Fruit fly (Drosophila melanogaster) whole organism, embryonic: ENCODE measurements around the gene mio.

Source experiments
- B-H1 ChIP-seq: fragments of 200-800 bp; sonication (Bioruptor generic); IDR thresholded peaks from 3 replicates; pipeline ENCODE4 v1.3.6; 2022; ENCODE audit warnings: missing biosample characterization, missing genetic modification characterization
- CG10209 ChIP-seq: fragments of 200-800 bp; sonication (Bioruptor generic); optimal IDR thresholded peaks from 3 replicates; lab custom pipeline; 2017; ENCODE audit warnings: missing biosample characterization, mild to moderate bottlenecking, missing genetic modification characterization, missing genetic modification reagents
- CG10366 ChIP-seq: fragments of 200-800 bp; sonication (Bioruptor generic); IDR thresholded peaks from 2 replicates; pipeline ENCODE4 v1.3.6; 2022; ENCODE audit warnings: missing biosample characterization, missing genetic modification characterization
- CG10959 ChIP-seq: fragments of 200-800 bp; sonication (Bioruptor generic); IDR thresholded peaks from 2 replicates; pipeline ENCODE4 v1.3.6; 2022; ENCODE audit warnings: missing biosample characterization, missing genetic modification characterization
- CG10979 ChIP-seq: fragments of 200-800 bp; sonication (Bioruptor generic); optimal IDR thresholded peaks from 2 replicates; lab custom pipeline; 2018; ENCODE audit warnings: missing biosample characterization, mild to moderate bottlenecking, missing genetic modification characterization, moderate library complexity
- CG12659 ChIP-seq: fragments of 200-800 bp; sonication (Bioruptor generic); optimal IDR thresholded peaks from 3 replicates; lab custom pipeline; 2017; ENCODE audit warnings: mild to moderate bottlenecking, missing biosample characterization, missing genetic modification reagents, missing genetic modification characterization
- CG15601 ChIP-seq: fragments of 200-800 bp; sonication (Bioruptor generic); optimal IDR thresholded peaks from 3 replicates; lab custom pipeline; 2019; ENCODE audit warnings: missing biosample characterization, mild to moderate bottlenecking, missing genetic modification characterization, moderate library complexity
- CG1647 ChIP-seq: fragments of 200-800 bp; sonication (Bioruptor generic); optimal IDR thresholded peaks from 3 replicates; lab custom pipeline; 2016; ENCODE audit warnings: missing biosample characterization, missing genetic modification characterization
- CG16863 ChIP-seq: fragments of 200-800 bp; sonication (Bioruptor generic); optimal IDR thresholded peaks from 3 replicates; lab custom pipeline; 2016; ENCODE audit warnings: missing biosample characterization, missing genetic modification characterization
- CG17802 ChIP-seq: fragments of 200-800 bp; sonication (Bioruptor generic); optimal IDR thresholded peaks from 2 replicates; lab custom pipeline; 2018; ENCODE audit warnings: missing biosample characterization, mild to moderate bottlenecking, missing genetic modification characterization, moderate library complexity
- CG2129 ChIP-seq: fragments of 200-800 bp; sonication (Bioruptor generic); IDR thresholded peaks from 2 replicates; pipeline ENCODE4 v1.3.6; 2022; ENCODE audit warnings: missing biosample characterization, missing genetic modification characterization; ENCODE audit not compliant: partially characterized antibody
- CG2875 ChIP-seq: fragments of 200-800 bp; sonication (Bioruptor generic); optimal IDR thresholded peaks from 2 replicates; lab custom pipeline; 2017; ENCODE audit warnings: missing biosample characterization, mild to moderate bottlenecking, missing genetic modification characterization, missing genetic modification reagents
- CG30020 ChIP-seq: fragments of 200-800 bp; optimal IDR thresholded peaks from 2 replicates; lab custom pipeline; 2019; ENCODE audit warnings: missing biosample characterization, mild to moderate bottlenecking, missing genetic modification characterization, moderate library complexity
- CG32772 ChIP-seq: fragments of 200-800 bp; sonication (Bioruptor generic); IDR thresholded peaks from 2 replicates; pipeline ENCODE4 v1.3.6; 2022; ENCODE audit warnings: missing biosample characterization, missing genetic modification characterization
- CG3407 ChIP-seq: fragments of 200-800 bp; sonication (Bioruptor generic); optimal IDR thresholded peaks from 2 replicates; lab custom pipeline; 2018; ENCODE audit warnings: missing biosample characterization, mild to moderate bottlenecking, missing genetic modification characterization
- CG34422 ChIP-seq: fragments of 200-800 bp; sonication (Bioruptor generic); IDR thresholded peaks from 3 replicates; pipeline ENCODE4 v1.3.6; 2022; ENCODE audit warnings: missing biosample characterization, missing genetic modification characterization
- CG4282 ChIP-seq: fragments of 200-800 bp; sonication (Bioruptor generic); optimal IDR thresholded peaks from 2 replicates; lab custom pipeline; 2016; ENCODE audit warnings: missing biosample characterization, missing genetic modification characterization
- CG6254 ChIP-seq: fragments of 200-800 bp; sonication (Bioruptor generic); optimal IDR thresholded peaks from 3 replicates; lab custom pipeline; 2017; ENCODE audit warnings: mild to moderate bottlenecking, missing biosample characterization, missing genetic modification reagents, missing genetic modification characterization
- CG6791 ChIP-seq: fragments of 200-800 bp; sonication (Bioruptor generic); IDR thresholded peaks from 3 replicates; pipeline ENCODE4 v1.3.6; 2022; ENCODE audit warnings: missing biosample characterization, missing genetic modification characterization; ENCODE audit not compliant: partially characterized antibody
- CG8924 ChIP-seq: fragments of 200-800 bp; optimal IDR thresholded peaks from 3 replicates; lab custom pipeline; 2019; ENCODE audit warnings: missing biosample characterization, mild to moderate bottlenecking, missing genetic modification characterization, moderate library complexity
- CG8944 ChIP-seq: fragments of 200-800 bp; sonication (Bioruptor generic); optimal IDR thresholded peaks from 3 replicates; lab custom pipeline; 2016; ENCODE audit warnings: missing biosample characterization, missing genetic modification characterization
- Hey ChIP-seq: fragments of 200-800 bp; sonication (Bioruptor generic); optimal IDR thresholded peaks from 3 replicates; lab custom pipeline; 2018; ENCODE audit warnings: missing biosample characterization, mild to moderate bottlenecking, missing genetic modification characterization
- Hr51 ChIP-seq, 2 experiments: fragments of 200-800 bp; sonication (Bioruptor generic); optimal IDR thresholded peaks; 2 replicates in 1 of 2; 3 replicates in 1 of 2; lab custom pipeline; 2016 to 2018; ENCODE audit warnings: missing biosample characterization in 2 of 2, missing genetic modification characterization in 2 of 2, mild to moderate bottlenecking in 1 of 2, moderate library complexity in 1 of 2
- Hr78 ChIP-seq, 2 experiments: fragments of 200-800 bp in 1 of 2; fragments of >200 bp in 1 of 2; sonication (Bioruptor generic) in 1 of 2; optimal IDR thresholded peaks; 2 replicates each; lab custom pipeline; 2017 to 2019; ENCODE audit warnings: missing biosample characterization in 2 of 2, missing genetic modification characterization in 2 of 2, mild to moderate bottlenecking in 1 of 2, moderate library complexity in 1 of 2
- Mad ChIP-seq: fragments of 200-800 bp; sonication (Bioruptor generic); optimal IDR thresholded peaks from 2 replicates; lab custom pipeline; 2016; ENCODE audit warnings: missing biosample characterization, missing genetic modification characterization
- NC2α ChIP-seq: fragments of 200-800 bp; sonication (Bioruptor generic); optimal IDR thresholded peaks from 2 replicates; lab custom pipeline; 2016; ENCODE audit warnings: missing biosample characterization, missing genetic modification characterization
- NfI ChIP-seq: fragments of 200-800 bp; sonication (Bioruptor generic); optimal IDR thresholded peaks from 3 replicates; lab custom pipeline; 2018; ENCODE audit warnings: missing biosample characterization, mild to moderate bottlenecking, missing genetic modification characterization, moderate library complexity
- Ptx1 ChIP-seq: fragments of 200-800 bp; sonication (Bioruptor generic); IDR thresholded peaks from 2 replicates; pipeline ENCODE4 v1.3.6; 2022; ENCODE audit warnings: missing biosample characterization, missing genetic modification characterization
- Side ChIP-seq: fragments of 200-800 bp; sonication (Bioruptor generic); optimal IDR thresholded peaks from 2 replicates; lab custom pipeline; 2016; ENCODE audit warnings: missing biosample characterization, missing genetic modification characterization
- Sry-δ ChIP-seq: fragments of 200-800 bp; sonication (Bioruptor generic); optimal IDR thresholded peaks from 2 replicates; lab custom pipeline; 2016; ENCODE audit warnings: missing biosample characterization, missing genetic modification characterization
- bbx ChIP-seq: fragments of 200-800 bp; sonication (Bioruptor generic); IDR thresholded peaks from 2 replicates; pipeline ENCODE4 v1.3.6; 2022; ENCODE audit warnings: missing biosample characterization, missing genetic modification characterization; ENCODE audit not compliant: partially characterized antibody
- btn ChIP-seq: fragments of 200-800 bp; sonication (Bioruptor generic); optimal IDR thresholded peaks from 2 replicates; lab custom pipeline; 2016; ENCODE audit warnings: missing biosample characterization, missing genetic modification characterization
- cg ChIP-seq: fragments of 200-800 bp; sonication (Bioruptor generic); optimal IDR thresholded peaks from 3 replicates; lab custom pipeline; 2019; ENCODE audit warnings: missing biosample characterization, mild to moderate bottlenecking, missing genetic modification characterization, moderate library complexity
- chinmo ChIP-seq: fragments of 200-800 bp; sonication (Bioruptor generic); IDR thresholded peaks from 4 replicates; pipeline ENCODE4 v1.3.6; 2022; ENCODE audit warnings: missing biosample characterization, missing genetic modification characterization; ENCODE audit not compliant: partially characterized antibody
- da ChIP-seq: fragments of 200-800 bp; sonication (Bioruptor generic); optimal IDR thresholded peaks from 2 replicates; lab custom pipeline; 2016; ENCODE audit warnings: missing biosample characterization, missing genetic modification characterization
- emc ChIP-seq: fragments of 200-800 bp; sonication (Bioruptor generic); optimal IDR thresholded peaks from 2 replicates; lab custom pipeline; 2016; ENCODE audit warnings: missing biosample characterization, missing genetic modification characterization
- eve ChIP-seq, 2 experiments: fragments of >200 bp; optimal IDR thresholded peaks; 2 replicates each; lab custom pipeline; 2017; ENCODE audit warnings: missing biosample characterization in 2 of 2, missing genetic modification characterization in 2 of 2
- eyg ChIP-seq: fragments of 200-800 bp; sonication (Bioruptor generic); optimal IDR thresholded peaks from 3 replicates; lab custom pipeline; 2016; ENCODE audit warnings: missing biosample characterization, missing genetic modification characterization
- ind ChIP-seq: fragments of 200-800 bp; sonication (Bioruptor generic); optimal IDR thresholded peaks from 3 replicates; lab custom pipeline; 2016; ENCODE audit warnings: missing biosample characterization, missing genetic modification characterization
- lmd ChIP-seq: fragments of 200-800 bp; sonication (Bioruptor generic); IDR thresholded peaks from 2 replicates; pipeline ENCODE4 v1.3.6; 2022; ENCODE audit warnings: missing biosample characterization, missing genetic modification characterization
- mld ChIP-seq: fragments of 200-800 bp; sonication (Bioruptor generic); IDR thresholded peaks from 3 replicates; pipeline ENCODE4 v1.3.6; 2022; ENCODE audit warnings: missing biosample characterization, missing genetic modification characterization; ENCODE audit not compliant: partially characterized antibody
- nom ChIP-seq: fragments of 200-800 bp; sonication (Bioruptor generic); optimal IDR thresholded peaks from 2 replicates; lab custom pipeline; 2017; ENCODE audit warnings: missing biosample characterization, missing genetic modification characterization, mild to moderate bottlenecking, moderate library complexity, missing genetic modification reagents
- peb ChIP-seq: fragments of 200-800 bp; sonication (Bioruptor generic); IDR thresholded peaks from 2 replicates; pipeline ENCODE4 v1.3.6; 2022; ENCODE audit warnings: missing biosample characterization, missing genetic modification characterization
- pnt ChIP-seq: fragments of 200-800 bp; sonication (Bioruptor generic); optimal IDR thresholded peaks from 3 replicates; lab custom pipeline; 2016; ENCODE audit warnings: missing biosample characterization, missing genetic modification characterization
- tx ChIP-seq: fragments of 200-800 bp; sonication (Bioruptor generic); optimal IDR thresholded peaks from 2 replicates; lab custom pipeline; 2016; ENCODE audit warnings: missing biosample characterization, missing genetic modification characterization
- vvl ChIP-seq: fragments of 200-800 bp; sonication (Bioruptor generic); IDR thresholded peaks from 2 replicates; pipeline ENCODE4 v1.3.6; 2022; ENCODE audit warnings: missing biosample characterization, missing genetic modification characterization
- wek ChIP-seq: fragments of 200-800 bp; sonication (Bioruptor generic); optimal IDR thresholded peaks from 3 replicates; lab custom pipeline; 2018; ENCODE audit warnings: missing biosample characterization, mild to moderate bottlenecking, missing genetic modification characterization, moderate library complexity
- zen2 ChIP-seq: fragments of 200-800 bp; sonication (Bioruptor generic); IDR thresholded peaks from 3 replicates; pipeline ENCODE4 v1.3.6; 2022; ENCODE audit warnings: missing biosample characterization, missing genetic modification characterization; ENCODE audit not compliant: partially characterized antibody
- zf30C ChIP-seq: fragments of 200-800 bp; sonication (Bioruptor generic); optimal IDR thresholded peaks from 3 replicates; lab custom pipeline; 2018; ENCODE audit warnings: missing biosample characterization, mild to moderate bottlenecking, missing genetic modification characterization
- zfh2 ChIP-seq: fragments of 200-800 bp; sonication (Bioruptor generic); optimal IDR thresholded peaks from 2 replicates; lab custom pipeline; 2016; ENCODE audit warnings: missing biosample characterization, missing genetic modification characterization

The mio gene

DNA sequence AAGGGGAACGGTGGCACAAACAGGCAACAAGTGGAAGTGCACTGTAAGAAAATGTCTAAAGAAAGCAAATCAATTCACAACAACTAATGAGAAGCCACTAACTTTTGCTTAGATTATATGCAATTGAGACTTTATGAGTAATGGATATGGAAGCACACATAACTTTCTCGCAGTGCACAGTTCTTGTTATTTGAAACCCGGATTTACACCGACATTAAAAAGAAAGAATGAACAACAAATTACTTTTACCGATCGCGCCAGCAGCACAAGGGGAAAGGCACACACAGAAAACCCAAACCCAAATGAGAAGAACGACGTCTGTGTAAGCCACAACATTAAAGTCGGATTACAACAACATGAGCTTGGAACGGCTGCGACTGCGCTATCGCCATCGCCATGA, 28.0 kb upstream of the mio start (continued):
- peak; percentile 69; the same call in 2 of the 3 replicates for TF ChIP-seq CG34422 (GFP tag; lab: Robert Waterston, UW)
- peak; percentile 77 for TF ChIP-seq CG8944 (GFP tag; lab: Kevin White, UChicago)
- peak; percentile 6 for TF ChIP-seq CG12659 (GFP tag; lab: Kevin White, UChicago)
- peak; percentile 83 for TF ChIP-seq CG15601 (tag; lab: Kevin White, UChicago)
- TF ChIP-seq CG32772 (GFP tag; lab: Robert Waterston, UW): peak; percentile 61; the same call in 1 of the 2 replicates
- TF ChIP-seq vvl (GFP tag; lab: Robert Waterston, UW): peak; percentile 66
- peak; percentile 22 for TF ChIP-seq CG30020
- no peak for TF ChIP-seq CG2129 (GFP tag; lab: Robert Waterston, UW)
- TF ChIP-seq CG16863: peak; percentile 74
- peak; percentile 66 for TF ChIP-seq pnt
- TF ChIP-seq CG10366 (GFP tag; lab: Robert Waterston, UW): peak; percentile 37; the same call in 1 of the 2 replicates
- TF ChIP-seq CG8924 (tag; lab: Kevin White, UChicago): peak; percentile 69
- TF ChIP-seq CG6254: peak; percentile 72
- TF ChIP-seq Mad: peak; percentile 53
- peak; percentile 42; the same call in 1 of the 2 replicates for TF ChIP-seq peb
- TF ChIP-seq tx (GFP tag; lab: Kevin White, UChicago): peak; percentile 7
- peak; percentile 53 for TF ChIP-seq lmd (GFP tag; lab: Robert Waterston, UW)
- TF ChIP-seq zf30C (GFP tag; lab: Kevin White, UChicago): peak; percentile 82
- peak; percentile 67 for TF ChIP-seq CG10209 (GFP tag; lab: Kevin White, UChicago)
- peak; percentile 87 for TF ChIP-seq CG10959 (GFP tag; lab: Robert Waterston, UW)
- TF ChIP-seq CG1647 (GFP tag; lab: Kevin White, UChicago): no peak
- TF ChIP-seq CG3407 (GFP tag; lab: Kevin White, UChicago): peak; percentile 76
- no peak for TF ChIP-seq bbx (GFP tag; lab: Robert Waterston, UW)
- no peak for TF ChIP-seq cg
- no peak for TF ChIP-seq chinmo (GFP tag; lab: Robert Waterston, UW)
- TF ChIP-seq NC2α (GFP tag; lab: Kevin White, UChicago): no peak
- TF ChIP-seq B-H1: peak; percentile 35; the same call in 1 of the 3 replicates
- TF ChIP-seq nom: peak; percentile 10
- TF ChIP-seq Hr78 (GFP tag; optimal IDR thresholded peaks at IDR 0.05; lab: Kevin White, UChicago): peak in 1 of 2 experiments; percentile 15
- peak; percentile 66 for TF ChIP-seq Ptx1 (GFP tag; lab: Robert Waterston, UW)
- TF ChIP-seq da: no peak
- peak in 1 of 2 experiments; percentile 27 for TF ChIP-seq Hr51 (GFP tag; optimal IDR thresholded peaks at IDR 0.05; lab: Kevin White, UChicago)
- peak; percentile 64 for TF ChIP-seq CG2875 (GFP tag; lab: Kevin White, UChicago)
- TF ChIP-seq wek (GFP tag; lab: Kevin White, UChicago): no peak
- TF ChIP-seq btn (GFP tag; lab: Kevin White, UChicago): peak; percentile 67
- no peak for TF ChIP-seq emc
- TF ChIP-seq ind (GFP tag; lab: Kevin White, UChicago): peak; percentile 40
- no peak for TF ChIP-seq eve (GFP tag; optimal IDR thresholded peaks at IDR 0.05; lab: Kevin White, UChicago)
- TF ChIP-seq NfI: peak; percentile 27
- TF ChIP-seq CG10979 (tag; lab: Kevin White, UChicago): peak; percentile 91
- TF ChIP-seq Sry-δ: peak; percentile 15
- TF ChIP-seq Side (GFP tag; lab: Kevin White, UChicago): peak; percentile 67
- TF ChIP-seq CG4282 (GFP tag; lab: Kevin White, UChicago): peak; percentile 31
- peak; percentile 58 for TF ChIP-seq CG17802 (tag; lab: Kevin White, UChicago)
- TF ChIP-seq zfh2: no peak
- TF ChIP-seq zen2 (GFP tag; lab: Robert Waterston, UW): no peak
- no peak for TF ChIP-seq mld
- TF ChIP-seq Hey: no peak
- no peak for TF ChIP-seq CG6791 (GFP tag; lab: Robert Waterston, UW)
- no peak for TF ChIP-seq eyg (GFP tag; lab: Kevin White, UChicago)
